Fruit fly (Drosophila melanogaster) whole organism, embryonic: ENCODE data around the gene CG31777.

Source experiments
- Antp ChIP-seq: fragments of 200-800 bp; sonication (Bioruptor generic); optimal IDR thresholded peaks from 3 replicates; lab custom pipeline; 2016; ENCODE audit warnings: missing biosample characterization, missing genetic modification characterization
- Asciz ChIP-seq: fragments of 200-800 bp; sonication (Bioruptor generic); optimal IDR thresholded peaks from 2 replicates; lab custom pipeline; 2017; ENCODE audit warnings: missing biosample characterization, mild to moderate bottlenecking, missing genetic modification characterization, missing genetic modification reagents
- CG1024 ChIP-seq: fragments of 200-800 bp; sonication (Bioruptor generic); IDR thresholded peaks from 2 replicates; pipeline ENCODE4 v1.3.6; 2022; ENCODE audit warnings: missing biosample characterization, missing genetic modification characterization
- CG10321 ChIP-seq: fragments of 200-800 bp; sonication (Bioruptor generic); IDR thresholded peaks from 2 replicates; pipeline ENCODE4 v1.3.6; 2022; ENCODE audit warnings: missing biosample characterization, missing genetic modification characterization
- CG10431 ChIP-seq: fragments of 200-800 bp; sonication (Bioruptor generic); optimal IDR thresholded peaks from 3 replicates; lab custom pipeline; 2018; ENCODE audit warnings: missing biosample characterization, mild to moderate bottlenecking, missing genetic modification characterization
- CG10565 ChIP-seq: fragments of 200-800 bp; sonication (Bioruptor generic); optimal IDR thresholded peaks from 3 replicates; lab custom pipeline; 2016; ENCODE audit warnings: missing biosample characterization, mild to moderate bottlenecking, missing genetic modification characterization
- CG11456 ChIP-seq: fragments of 200-800 bp; sonication (Bioruptor generic); IDR thresholded peaks from 3 replicates; pipeline ENCODE4 v1.3.6; 2022; ENCODE audit warnings: missing biosample characterization, missing genetic modification characterization
- CG11504 ChIP-seq: fragments of 200-800 bp; sonication (Bioruptor generic); optimal IDR thresholded peaks from 3 replicates; lab custom pipeline; 2019; ENCODE audit warnings: missing biosample characterization, mild to moderate bottlenecking, missing genetic modification characterization, moderate library complexity
- CG13894 ChIP-seq: fragments of 200-800 bp; sonication (Bioruptor generic); optimal IDR thresholded peaks from 3 replicates; lab custom pipeline; 2018; ENCODE audit warnings: missing biosample characterization, mild to moderate bottlenecking, missing genetic modification characterization, moderate library complexity
- CG15073 ChIP-seq: fragments of 200-800 bp; sonication (Bioruptor generic); optimal IDR thresholded peaks from 2 replicates; lab custom pipeline; 2016; ENCODE audit warnings: missing biosample characterization, missing genetic modification characterization
- CG15514 ChIP-seq: fragments of 200-800 bp; sonication (Bioruptor generic); optimal IDR thresholded peaks from 3 replicates; lab custom pipeline; 2017; ENCODE audit warnings: missing biosample characterization, missing genetic modification characterization, mild to moderate bottlenecking, moderate library complexity, missing genetic modification reagents
- CG16815 ChIP-seq: fragments of 200-800 bp; sonication (Bioruptor generic); optimal IDR thresholded peaks from 3 replicates; lab custom pipeline; 2017; ENCODE audit warnings: missing biosample characterization, mild to moderate bottlenecking, missing genetic modification characterization
- CG17361 ChIP-seq: fragments of 200-800 bp; sonication (Bioruptor generic); IDR thresholded peaks from 3 replicates; pipeline ENCODE4 v1.3.6; 2022; ENCODE audit warnings: missing biosample characterization, missing genetic modification characterization
- CG17612 ChIP-seq: fragments of 200-800 bp; sonication (Bioruptor generic); IDR thresholded peaks from 2 replicates; pipeline ENCODE4 v1.3.6; 2022; ENCODE audit warnings: missing biosample characterization, missing genetic modification characterization
- CG3407 ChIP-seq: fragments of 200-800 bp; sonication (Bioruptor generic); optimal IDR thresholded peaks from 2 replicates; lab custom pipeline; 2018; ENCODE audit warnings: missing biosample characterization, mild to moderate bottlenecking, missing genetic modification characterization
- CG3726 ChIP-seq: fragments of 200-800 bp; sonication (Bioruptor generic); IDR thresholded peaks from 3 replicates; pipeline ENCODE4, ENCODE4 v1.3.6; 2022; ENCODE audit warnings: missing biosample characterization, missing genetic modification characterization
- CG3847 ChIP-seq: fragments of 200-800 bp; sonication (Bioruptor generic); IDR thresholded peaks from 2 replicates; pipeline ENCODE4 v1.3.6; 2022; ENCODE audit warnings: missing biosample characterization, missing genetic modification characterization
- CG4328 ChIP-seq: fragments of 200-800 bp; sonication (Bioruptor generic); optimal IDR thresholded peaks from 3 replicates; lab custom pipeline; 2017; ENCODE audit warnings: missing biosample characterization, missing genetic modification reagents, missing genetic modification characterization
- CG8089 ChIP-seq: fragments of 200-800 bp; sonication (Bioruptor generic); optimal IDR thresholded peaks from 3 replicates; lab custom pipeline; 2016; ENCODE audit warnings: missing biosample characterization, missing genetic modification characterization
- CG9876 ChIP-seq: fragments of 200-800 bp; sonication (Bioruptor generic); optimal IDR thresholded peaks from 2 replicates; lab custom pipeline; 2016; ENCODE audit warnings: missing biosample characterization, missing genetic modification characterization
- CTCF ChIP-seq: fragments of 200-800 bp; sonication (Bioruptor generic); optimal IDR thresholded peaks from 2 replicates; lab custom pipeline; 2017; ENCODE audit warnings: missing biosample characterization, mild to moderate bottlenecking, missing genetic modification characterization, moderate library complexity
- D19B ChIP-seq: fragments of 200-800 bp; sonication (Bioruptor generic); optimal IDR thresholded peaks from 2 replicates; lab custom pipeline; 2017; ENCODE audit warnings: missing biosample characterization, mild to moderate bottlenecking, missing genetic modification characterization
- Deaf1 ChIP-seq: fragments of 200-800 bp; optimal IDR thresholded peaks from 3 replicates; lab custom pipeline; 2019; ENCODE audit warnings: missing biosample characterization, mild to moderate bottlenecking, missing genetic modification characterization, moderate library complexity
- Dp ChIP-seq: fragments of 200-800 bp; sonication (Bioruptor generic); optimal IDR thresholded peaks from 2 replicates; lab custom pipeline; 2018; ENCODE audit warnings: missing biosample characterization, mild to moderate bottlenecking, missing genetic modification characterization, moderate library complexity
- ERR ChIP-seq: fragments of 200-800 bp; sonication (Bioruptor generic); optimal IDR thresholded peaks from 2 replicates; lab custom pipeline; 2016; ENCODE audit warnings: missing biosample characterization, missing genetic modification characterization
- Fer2 ChIP-seq: fragments of 200-800 bp; sonication (Bioruptor generic); optimal IDR thresholded peaks from 2 replicates; lab custom pipeline; 2018; ENCODE audit warnings: missing biosample characterization, mild to moderate bottlenecking, missing genetic modification characterization, moderate library complexity
- GATAe ChIP-seq: fragments of 200-800 bp; sonication (Bioruptor generic); conservative IDR thresholded peaks from 2 replicates; pipeline ENCODE4 v1.3.6; 2022; ENCODE audit warnings: missing biosample characterization, missing genetic modification characterization
- HLHmδ ChIP-seq: fragments of 200-800 bp; sonication (Bioruptor generic); optimal IDR thresholded peaks from 2 replicates; lab custom pipeline; 2018; ENCODE audit warnings: missing biosample characterization, mild to moderate bottlenecking, missing genetic modification characterization, moderate library complexity
- HmgD ChIP-seq: fragments of 200-800 bp; sonication (Bioruptor generic); optimal IDR thresholded peaks from 3 replicates; lab custom pipeline; 2016; ENCODE audit warnings: missing biosample characterization, missing genetic modification characterization
- Mes4 ChIP-seq: fragments of 200-800 bp; sonication (Bioruptor generic); optimal IDR thresholded peaks from 2 replicates; lab custom pipeline; 2016; ENCODE audit warnings: missing biosample characterization, missing genetic modification characterization
- Ptx1 ChIP-seq: fragments of 200-800 bp; sonication (Bioruptor generic); IDR thresholded peaks from 2 replicates; pipeline ENCODE4 v1.3.6; 2022; ENCODE audit warnings: missing biosample characterization, missing genetic modification characterization
- Ravus ChIP-seq: fragments of 200-800 bp; sonication (Bioruptor generic); IDR thresholded peaks from 2 replicates; pipeline ENCODE4 v1.3.6; 2022; ENCODE audit warnings: missing biosample characterization, missing genetic modification characterization
- Ssrp ChIP-seq: fragments of 200-800 bp; sonication (Bioruptor generic); optimal IDR thresholded peaks from 2 replicates; lab custom pipeline; 2018; ENCODE audit warnings: missing biosample characterization, mild to moderate bottlenecking, missing genetic modification characterization, moderate library complexity
- TFAM ChIP-seq: fragments of 200-800 bp; sonication (Bioruptor generic); optimal IDR thresholded peaks from 2 replicates; lab custom pipeline; 2017; ENCODE audit warnings: missing biosample characterization, missing genetic modification characterization, inconsistent platforms
- Xrp1 ChIP-seq: fragments of 200-800 bp; sonication (Bioruptor generic); IDR thresholded peaks from 2 replicates; pipeline ENCODE4 v1.3.6; 2022; ENCODE audit warnings: missing biosample characterization, missing genetic modification characterization
- btn ChIP-seq: fragments of 200-800 bp; sonication (Bioruptor generic); optimal IDR thresholded peaks from 2 replicates; lab custom pipeline; 2016; ENCODE audit warnings: missing biosample characterization, missing genetic modification characterization
- crc ChIP-seq: fragments of 200-800 bp; sonication (Bioruptor generic); optimal IDR thresholded peaks from 2 replicates; lab custom pipeline; 2016; ENCODE audit warnings: missing biosample characterization, missing genetic modification characterization
- dan ChIP-seq: fragments of 200-800 bp; sonication (Bioruptor generic); IDR thresholded peaks from 2 replicates; pipeline ENCODE4 v1.3.6; 2022; ENCODE audit warnings: missing biosample characterization, missing genetic modification characterization
- dm ChIP-seq: fragments of 200-800 bp; sonication (Bioruptor generic); optimal IDR thresholded peaks from 3 replicates; lab custom pipeline; 2016; ENCODE audit warnings: missing biosample characterization, missing genetic modification characterization
- esg ChIP-seq: fragments of 200-800 bp; sonication (Bioruptor generic); conservative IDR thresholded peaks from 2 replicates; pipeline ENCODE4 v1.3.6; 2022; ENCODE audit warnings: missing biosample characterization, missing genetic modification characterization
- fd3F ChIP-seq: fragments of 200-800 bp; sonication (Bioruptor generic); optimal IDR thresholded peaks from 2 replicates; lab custom pipeline; 2018; ENCODE audit warnings: missing biosample characterization, mild to moderate bottlenecking, missing genetic modification characterization, moderate library complexity
- nau ChIP-seq: fragments of 200-800 bp; sonication (Bioruptor generic); optimal IDR thresholded peaks from 3 replicates; lab custom pipeline; 2017; ENCODE audit warnings: missing biosample characterization, mild to moderate bottlenecking, missing genetic modification characterization, missing genetic modification reagents
- oc ChIP-seq: fragments of 200-800 bp; sonication (Bioruptor generic); optimal IDR thresholded peaks from 2 replicates; lab custom pipeline; 2018; ENCODE audit warnings: missing biosample characterization, mild to moderate bottlenecking, missing genetic modification characterization, moderate library complexity
- pum ChIP-seq: fragments of 200-800 bp; sonication (Bioruptor generic); optimal IDR thresholded peaks from 2 replicates; lab custom pipeline; 2016; ENCODE audit warnings: missing biosample characterization, missing genetic modification characterization
- ro ChIP-seq: fragments of 200-800 bp; sonication (Bioruptor generic); IDR thresholded peaks from 2 replicates; pipeline ENCODE4 v1.3.6; 2022; ENCODE audit warnings: missing biosample characterization, missing genetic modification characterization
- slp2 ChIP-seq: fragments of 200-800 bp; sonication (Bioruptor generic); optimal IDR thresholded peaks from 2 replicates; lab custom pipeline; 2016; ENCODE audit warnings: missing biosample characterization, missing genetic modification characterization
- sna ChIP-seq: fragments of 200-800 bp; sonication (Bioruptor generic); IDR thresholded peaks from 2 replicates; pipeline ENCODE4 v1.3.6; 2022; ENCODE audit warnings: missing biosample characterization, missing genetic modification characterization; ENCODE audit not compliant: partially characterized antibody
- so ChIP-seq: fragments of 200-800 bp; sonication (Bioruptor generic); IDR thresholded peaks from 3 replicates; pipeline ENCODE4 v1.3.6; 2022; ENCODE audit warnings: missing biosample characterization, missing genetic modification characterization
- ssp ChIP-seq: fragments of 200-800 bp; sonication (Bioruptor generic); IDR thresholded peaks from 2 replicates; pipeline ENCODE4 v1.3.6; 2022; ENCODE audit warnings: missing biosample characterization, missing genetic modification characterization
- trem ChIP-seq: fragments of 200-800 bp; optimal IDR thresholded peaks from 3 replicates; lab custom pipeline; 2019; ENCODE audit warnings: missing biosample characterization, mild to moderate bottlenecking, missing genetic modification characterization, moderate library complexity
- tx ChIP-seq: fragments of 200-800 bp; sonication (Bioruptor generic); optimal IDR thresholded peaks from 2 replicates; lab custom pipeline; 2016; ENCODE audit warnings: missing biosample characterization, missing genetic modification characterization
- usp ChIP-seq: fragments of >200 bp; optimal IDR thresholded peaks from 2 replicates; lab custom pipeline; 2017; ENCODE audit warnings: missing biosample characterization, missing genetic modification characterization
- wdn ChIP-seq: fragments of 200-800 bp; sonication (Bioruptor generic); IDR thresholded peaks from 2 replicates; pipeline ENCODE4 v1.3.6; 2022; ENCODE audit warnings: missing biosample characterization, missing genetic modification characterization

Gene CG31777

DNA sequence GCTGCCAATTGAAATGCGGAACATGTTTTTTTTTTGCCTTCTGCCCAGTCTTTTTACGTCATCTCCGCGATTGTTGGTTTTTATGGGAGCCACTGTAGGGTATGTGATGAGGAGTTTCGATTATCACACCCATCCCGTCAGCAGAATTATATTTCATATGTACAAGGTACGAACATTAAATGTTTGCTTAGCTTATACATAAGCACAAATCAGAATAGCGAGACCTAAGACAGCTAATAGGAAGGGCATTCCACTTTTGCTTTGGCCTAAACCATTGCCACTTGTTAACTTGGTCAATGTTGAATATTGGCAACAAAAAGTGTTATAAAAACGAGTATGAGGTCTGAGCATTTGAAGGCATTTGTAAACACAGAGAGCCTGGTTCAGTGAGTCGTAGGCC lies 3.6 kb downstream of the CG31777 start, which contains the start of gene CG2816 (continued):
- TF ChIP-seq Dp (GFP tag; lab: Kevin White, UChicago) (no peak), pum (GFP tag; lab: Kevin White, UChicago) (peak; percentile 23), esg (GFP tag; lab: Robert Waterston, UW) (peak; percentile 67), GATAe (GFP tag; lab: Robert Waterston, UW) (no peak), ERR (GFP tag; lab: Kevin White, UChicago) (no peak), Ssrp (tag; lab: Kevin White, UChicago) (no peak), sna (GFP tag; lab: Robert Waterston, UW) (no peak), CG15073 (GFP tag; lab: Kevin White, UChicago) (no peak), crc (GFP tag; lab: Kevin White, UChicago) (peak; percentile 71), CG17612 (GFP tag; lab: Robert Waterston, UW) (no peak), slp2 (GFP tag; lab: Kevin White, UChicago) (peak; percentile 63), ssp (GFP tag; lab: Robert Waterston, UW) (no peak), Ravus (no peak), CG4328 (no peak), dan (GFP tag; lab: Robert Waterston, UW) (no peak), CG17361 (GFP tag; lab: Robert Waterston, UW) (no peak), Fer2 (tag; lab: Kevin White, UChicago) (peak; percentile 36), trem (tag; lab: Kevin White, UChicago) (no peak), TFAM (GFP tag; lab: Kevin White, UChicago) (no peak), ro (GFP tag; lab: Robert Waterston, UW) (no peak), CTCF (no peak), CG9876 (GFP tag; lab: Kevin White, UChicago) (peak; percentile 75), Antp (GFP tag; lab: Kevin White, UChicago) (peak; percentile 32), nau (GFP tag; lab: Kevin White, UChicago) (no peak), CG16815 (peak; percentile 56), CG10321 (0 out of 2 replicates have a peak, but pooled peaks have one; percentile 13), Mes4 (GFP tag; lab: Kevin White, UChicago) (no peak), HLHmδ (GFP tag; lab: Kevin White, UChicago) (no peak), wdn (GFP tag; lab: Robert Waterston, UW) (peak; percentile 81; the same call in 1 of the 2 replicates), oc (tag; lab: Kevin White, UChicago) (no peak), btn (GFP tag; lab: Kevin White, UChicago) (no peak), Asciz (no peak), CG8089 (GFP tag; lab: Kevin White, UChicago) (peak; percentile 22), HmgD (GFP tag; lab: Kevin White, UChicago) (peak; percentile 36), CG10431 (no peak), CG3407 (GFP tag; lab: Kevin White, UChicago) (no peak), tx (peak; percentile 37), so (GFP tag; lab: Robert Waterston, UW) (no peak), CG11456 (GFP tag; lab: Robert Waterston, UW) (peak; percentile 95; the same call in 2 of the 3 replicates), CG13894 (no peak), CG10565 (GFP tag; lab: Kevin White, UChicago) (no peak), CG15514 (GFP tag; lab: Kevin White, UChicago) (peak; percentile 38), usp (GFP tag; lab: Kevin White, UChicago) (no peak), dm (GFP tag; lab: Kevin White, UChicago) (no peak), fd3F (peak; percentile 45), CG11504 (tag; lab: Kevin White, UChicago) (peak; percentile 55), CG3726 (GFP tag; lab: Robert Waterston, UW) (peak; percentile 64; the same call in 1 of the 3 replicates), CG3847 (GFP tag; lab: Robert Waterston, UW) (peak; percentile 89), CG1024 (GFP tag; lab: Robert Waterston, UW) (no peak), Ptx1 (peak; percentile 85), D19B (GFP tag; lab: Kevin White, UChicago) (peak; percentile 27), Xrp1 (GFP tag; lab: Robert Waterston, UW) (no peak), Deaf1 (no peak)
